Fruit fly (Drosophila melanogaster) whole organism, embryonic: ENCODE data around the gene Idi.
A peak's percentile ranks its signal among the peaks of the same experiment; 100 is the strongest.

Source experiments
- Awh ChIP-seq: fragments of 200-800 bp; sonication (Bioruptor generic); IDR thresholded peaks from 2 replicates; pipeline ENCODE4, ENCODE4 v1.3.6; 2022; ENCODE audit warnings: missing biosample characterization, missing genetic modification characterization
- B-H1 ChIP-seq: fragments of 200-800 bp; sonication (Bioruptor generic); IDR thresholded peaks from 3 replicates; pipeline ENCODE4 v1.3.6; 2022; ENCODE audit warnings: missing biosample characterization, missing genetic modification characterization
- Bdp1 ChIP-seq: fragments of 200-800 bp; sonication (Bioruptor generic); optimal IDR thresholded peaks from 3 replicates; lab custom pipeline; 2016; ENCODE audit warnings: missing biosample characterization, missing genetic modification characterization
- CG10321 ChIP-seq: fragments of 200-800 bp; sonication (Bioruptor generic); IDR thresholded peaks from 2 replicates; pipeline ENCODE4 v1.3.6; 2022; ENCODE audit warnings: missing biosample characterization, missing genetic modification characterization
- CG10543 ChIP-seq: fragments of 200-800 bp; sonication (Bioruptor generic); optimal IDR thresholded peaks from 3 replicates; lab custom pipeline; 2017; ENCODE audit warnings: missing biosample characterization, mild to moderate bottlenecking, missing genetic modification characterization, moderate library complexity
- CG10654 ChIP-seq: fragments of 200-800 bp; sonication (Bioruptor generic); optimal IDR thresholded peaks from 2 replicates; lab custom pipeline; 2016; ENCODE audit warnings: missing biosample characterization, missing genetic modification characterization
- CG11093 ChIP-seq: fragments of 200-800 bp; sonication (Bioruptor generic); IDR thresholded peaks from 3 replicates; pipeline ENCODE4 v1.3.6; 2022; ENCODE audit warnings: missing biosample characterization, missing genetic modification characterization
- CG13287 ChIP-seq: fragments of 200-800 bp; sonication (Bioruptor generic); IDR thresholded peaks from 2 replicates; pipeline ENCODE4 v1.3.6; 2022; ENCODE audit warnings: missing biosample characterization, missing genetic modification characterization; ENCODE audit not compliant: partially characterized antibody
- CG14441 ChIP-seq: fragments of 200-800 bp; sonication (Bioruptor generic); IDR thresholded peaks from 2 replicates; pipeline ENCODE4 v1.3.6; 2022; ENCODE audit warnings: missing biosample characterization, missing genetic modification characterization
- CG16779 ChIP-seq: fragments of 200-800 bp; sonication (Bioruptor generic); IDR thresholded peaks from 2 replicates; pipeline ENCODE4 v1.3.6; 2022; ENCODE audit warnings: missing biosample characterization, missing genetic modification characterization
- CG18476 ChIP-seq: fragments of 200-800 bp; sonication (Bioruptor generic); optimal IDR thresholded peaks from 2 replicates; lab custom pipeline; 2016; ENCODE audit warnings: missing biosample characterization, mild to moderate bottlenecking, missing genetic modification characterization
- CG18619 ChIP-seq: fragments of 200-800 bp; sonication (Bioruptor generic); optimal IDR thresholded peaks from 3 replicates; lab custom pipeline; 2017; ENCODE audit warnings: missing biosample characterization, mild to moderate bottlenecking, missing genetic modification characterization
- CG2129 ChIP-seq: fragments of 200-800 bp; sonication (Bioruptor generic); IDR thresholded peaks from 2 replicates; pipeline ENCODE4 v1.3.6; 2022; ENCODE audit warnings: missing biosample characterization, missing genetic modification characterization; ENCODE audit not compliant: partially characterized antibody
- CG2202 ChIP-seq: fragments of 200-800 bp; sonication (Bioruptor generic); optimal IDR thresholded peaks from 2 replicates; lab custom pipeline; 2018; ENCODE audit warnings: missing biosample characterization, mild to moderate bottlenecking, missing genetic modification characterization
- CG2712 ChIP-seq: fragments of 200-800 bp; optimal IDR thresholded peaks from 3 replicates; lab custom pipeline; 2019; ENCODE audit warnings: missing biosample characterization, mild to moderate bottlenecking, missing genetic modification characterization, moderate library complexity
- CG30403 ChIP-seq: fragments of 200-800 bp; sonication (Bioruptor generic); optimal IDR thresholded peaks from 3 replicates; lab custom pipeline; 2016; ENCODE audit warnings: missing biosample characterization, missing genetic modification characterization
- CG3838 ChIP-seq: fragments of 200-800 bp; sonication (Bioruptor generic); optimal IDR thresholded peaks from 3 replicates; lab custom pipeline; 2016; ENCODE audit warnings: missing biosample characterization, missing genetic modification characterization
- CG5180 ChIP-seq: fragments of 200-800 bp; sonication (Bioruptor generic); optimal IDR thresholded peaks from 3 replicates; lab custom pipeline; 2017; ENCODE audit warnings: missing biosample characterization, missing genetic modification characterization, mild to moderate bottlenecking, moderate library complexity, missing genetic modification reagents
- CG9215 ChIP-seq: fragments of 200-800 bp; sonication (Bioruptor generic); IDR thresholded peaks from 2 replicates; pipeline ENCODE4 v1.3.6; 2022; ENCODE audit warnings: missing biosample characterization, missing genetic modification characterization
- CG9876 ChIP-seq: fragments of 200-800 bp; sonication (Bioruptor generic); optimal IDR thresholded peaks from 2 replicates; lab custom pipeline; 2016; ENCODE audit warnings: missing biosample characterization, missing genetic modification characterization
- Chrac-16 ChIP-seq: fragments of 200-800 bp; sonication (Bioruptor generic); optimal IDR thresholded peaks from 3 replicates; lab custom pipeline; 2016; ENCODE audit warnings: missing biosample characterization, missing genetic modification characterization
- Dip2 ChIP-seq: fragments of 200-800 bp; sonication (Bioruptor generic); IDR thresholded peaks from 2 replicates; pipeline ENCODE4 v1.3.6; 2022; ENCODE audit warnings: missing biosample characterization, missing genetic modification characterization
- HmgZ ChIP-seq: fragments of 200-800 bp; sonication (Bioruptor generic); optimal IDR thresholded peaks from 2 replicates; lab custom pipeline; 2018; ENCODE audit warnings: missing biosample characterization, mild to moderate bottlenecking, missing genetic modification characterization
- Hmx ChIP-seq: fragments of 200-800 bp; sonication (Bioruptor generic); optimal IDR thresholded peaks from 2 replicates; lab custom pipeline; 2016; ENCODE audit warnings: missing biosample characterization, missing genetic modification characterization
- Kr ChIP-seq: fragments of 200-800 bp; sonication (Bioruptor generic); optimal IDR thresholded peaks from 2 replicates; lab custom pipeline; 2017; ENCODE audit warnings: missing biosample characterization, mild to moderate bottlenecking, missing genetic modification characterization
- MTF-1 ChIP-seq: fragments of 200-800 bp; sonication (Bioruptor generic); optimal IDR thresholded peaks from 2 replicates; lab custom pipeline; 2018; ENCODE audit warnings: missing biosample characterization, mild to moderate bottlenecking, missing genetic modification characterization, borderline replicate concordance
- Meics ChIP-seq: fragments of 200-800 bp; sonication (Bioruptor generic); optimal IDR thresholded peaks from 2 replicates; lab custom pipeline; 2017; ENCODE audit warnings: missing biosample characterization, mild to moderate bottlenecking, missing genetic modification characterization
- Mes4 ChIP-seq: fragments of 200-800 bp; sonication (Bioruptor generic); optimal IDR thresholded peaks from 2 replicates; lab custom pipeline; 2016; ENCODE audit warnings: missing biosample characterization, missing genetic modification characterization
- Optix ChIP-seq: fragments of 200-800 bp; sonication (Bioruptor generic); IDR thresholded peaks from 3 replicates; pipeline ENCODE4 v1.3.6; 2022; ENCODE audit warnings: missing biosample characterization, missing genetic modification characterization
- PHDP ChIP-seq: fragments of 200-800 bp; sonication (Bioruptor generic); optimal IDR thresholded peaks from 3 replicates; lab custom pipeline; 2018; ENCODE audit warnings: missing biosample characterization, mild to moderate bottlenecking, missing genetic modification characterization, moderate library complexity
- Six4 ChIP-seq: fragments of 200-800 bp; sonication (Bioruptor generic); optimal IDR thresholded peaks from 2 replicates; lab custom pipeline; 2016; ENCODE audit warnings: missing biosample characterization, missing genetic modification characterization
- Spps ChIP-seq: fragments of 200-800 bp; sonication (Bioruptor generic); optimal IDR thresholded peaks from 2 replicates; lab custom pipeline; 2018; ENCODE audit warnings: missing biosample characterization, mild to moderate bottlenecking, missing genetic modification characterization
- Ssrp ChIP-seq: fragments of 200-800 bp; sonication (Bioruptor generic); optimal IDR thresholded peaks from 2 replicates; lab custom pipeline; 2018; ENCODE audit warnings: missing biosample characterization, mild to moderate bottlenecking, missing genetic modification characterization, moderate library complexity
- Xbp1 ChIP-seq: fragments of 200-800 bp; sonication (Bioruptor generic); optimal IDR thresholded peaks from 3 replicates; lab custom pipeline; 2016; ENCODE audit warnings: missing biosample characterization, mild to moderate bottlenecking, missing genetic modification characterization
- al ChIP-seq: fragments of 200-800 bp; sonication (Bioruptor generic); IDR thresholded peaks from 2 replicates; pipeline ENCODE4 v1.3.6; 2022; ENCODE audit warnings: missing biosample characterization, missing genetic modification characterization
- esg ChIP-seq: fragments of 200-800 bp; sonication (Bioruptor generic); conservative IDR thresholded peaks from 2 replicates; pipeline ENCODE4 v1.3.6; 2022; ENCODE audit warnings: missing biosample characterization, missing genetic modification characterization
- grau ChIP-seq: fragments of 200-800 bp; optimal IDR thresholded peaks from 3 replicates; lab custom pipeline; 2019; ENCODE audit warnings: missing biosample characterization, mild to moderate bottlenecking, missing genetic modification characterization, moderate library complexity
- hkb ChIP-seq, 2 experiments: fragments of 200-800 bp in 1 of 2; fragments of >200 bp in 1 of 2; sonication (Bioruptor generic) in 1 of 2; IDR thresholded peaks in 1 of 2; optimal IDR thresholded peaks in 1 of 2; 2 replicates each; pipeline versions ENCODE4 v1.3.6 to Lab custom; 2017 to 2022; ENCODE audit warnings: missing biosample characterization in 1 of 2, missing genetic modification characterization in 1 of 2
- jumu ChIP-seq: fragments of 200-800 bp; sonication (Bioruptor generic); optimal IDR thresholded peaks from 3 replicates; lab custom pipeline; 2016; ENCODE audit warnings: missing biosample characterization, missing genetic modification characterization
- luna ChIP-seq: fragments of 200-800 bp; sonication (Bioruptor generic); optimal IDR thresholded peaks from 2 replicates; lab custom pipeline; 2016; ENCODE audit warnings: missing biosample characterization, missing genetic modification characterization
- nerfin-2 ChIP-seq: fragments of 200-800 bp; sonication (Bioruptor generic); IDR thresholded peaks from 2 replicates; pipeline ENCODE4 v1.3.6; 2022; ENCODE audit warnings: missing biosample characterization, missing genetic modification characterization; ENCODE audit not compliant: partially characterized antibody
- nom ChIP-seq: fragments of 200-800 bp; sonication (Bioruptor generic); optimal IDR thresholded peaks from 2 replicates; lab custom pipeline; 2017; ENCODE audit warnings: missing biosample characterization, missing genetic modification characterization, mild to moderate bottlenecking, moderate library complexity, missing genetic modification reagents
- odd ChIP-seq: fragments of 200-800 bp; sonication (Bioruptor generic); optimal IDR thresholded peaks from 2 replicates; lab custom pipeline; 2017; ENCODE audit warnings: missing biosample characterization, mild to moderate bottlenecking, missing genetic modification characterization
- pho ChIP-seq: fragments of 200-800 bp; sonication (Bioruptor generic); optimal IDR thresholded peaks from 2 replicates; lab custom pipeline; 2016; ENCODE audit warnings: missing biosample characterization, missing genetic modification characterization
- pita ChIP-seq: fragments of 200-800 bp; sonication (Bioruptor generic); optimal IDR thresholded peaks from 2 replicates; lab custom pipeline; 2017; ENCODE audit warnings: missing biosample characterization, mild to moderate bottlenecking, missing genetic modification characterization
- run ChIP-seq: fragments of 200-800 bp; sonication (Bioruptor generic); optimal IDR thresholded peaks from 3 replicates; lab custom pipeline; 2018; ENCODE audit warnings: missing biosample characterization, mild to moderate bottlenecking, missing genetic modification characterization
- scrt ChIP-seq: fragments of 200-800 bp; sonication (Bioruptor generic); optimal IDR thresholded peaks from 2 replicates; lab custom pipeline; 2018; ENCODE audit warnings: missing biosample characterization, mild to moderate bottlenecking, missing genetic modification characterization, moderate library complexity
- shn ChIP-seq: fragments of 200-800 bp; sonication (Bioruptor generic); optimal IDR thresholded peaks from 3 replicates; lab custom pipeline; 2016; ENCODE audit warnings: missing biosample characterization, missing genetic modification characterization
- slou ChIP-seq: fragments of 200-800 bp; sonication (Bioruptor generic); optimal IDR thresholded peaks from 3 replicates; lab custom pipeline; 2016; ENCODE audit warnings: missing biosample characterization, missing genetic modification characterization
- twi ChIP-seq: fragments of 200-800 bp; optimal IDR thresholded peaks from 2 replicates; lab custom pipeline; 2019; ENCODE audit warnings: missing biosample characterization, mild to moderate bottlenecking, missing genetic modification characterization, moderate library complexity

The Idi gene

DNA sequence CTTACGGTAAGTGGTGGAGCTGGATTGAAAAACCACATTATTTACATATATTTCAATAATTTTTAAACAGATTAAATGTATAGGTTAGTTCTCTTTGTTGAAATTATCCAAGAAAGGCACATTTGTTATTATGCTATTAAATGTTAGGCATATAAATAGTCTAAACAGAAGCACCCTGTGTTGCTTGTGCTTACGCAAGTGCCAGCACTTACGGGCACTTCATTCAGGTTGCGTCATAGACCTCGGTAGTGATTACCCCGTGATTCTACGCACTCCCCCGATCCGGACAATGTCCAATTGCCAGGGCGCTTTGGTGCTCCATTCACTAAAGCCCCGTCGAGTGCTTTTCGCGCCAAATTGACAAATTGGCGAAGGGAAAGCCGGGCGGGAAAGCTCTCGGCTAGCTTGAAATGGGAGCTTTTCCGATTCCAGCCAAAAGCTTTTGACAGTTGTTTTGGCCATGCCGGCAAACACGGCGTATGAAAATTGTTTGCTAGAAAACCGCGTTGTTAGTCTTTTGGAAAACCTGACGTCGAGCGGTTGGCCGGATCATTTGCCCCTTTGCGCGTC, 23.3 kb upstream of the Idi start, which contains the start of gene ETHR (continued):
- TF ChIP-seq CG2129 (GFP tag; lab: Robert Waterston, UW): no peak
- TF ChIP-seq pita (GFP tag; lab: Kevin White, UChicago): no peak
- TF ChIP-seq esg: no peak
- no peak for TF ChIP-seq Six4 (GFP tag; lab: Kevin White, UChicago)
- TF ChIP-seq Mes4 (GFP tag; lab: Kevin White, UChicago): no peak
- TF ChIP-seq nerfin-2 (GFP tag; lab: Robert Waterston, UW): no peak
- TF ChIP-seq CG9215 (GFP tag; lab: Robert Waterston, UW): no peak
- TF ChIP-seq scrt (GFP tag; lab: Kevin White, UChicago): no peak
- no peak; the same call in 1 of the 2 replicates for TF ChIP-seq Awh (GFP tag; lab: Robert Waterston, UW)
- TF ChIP-seq CG18619 (GFP tag; lab: Kevin White, UChicago): peak; percentile 39
- TF ChIP-seq B-H1 (GFP tag; lab: Robert Waterston, UW): peak; percentile 43; the same call in 2 of the 3 replicates
- no peak for TF ChIP-seq CG2202
- peak; percentile 61 for TF ChIP-seq CG10543 (GFP tag; lab: Kevin White, UChicago)
- 0 out of 2 replicates have a peak, but pooled peaks have one; percentile 19 for TF ChIP-seq CG10321 (GFP tag; lab: Robert Waterston, UW)
- TF ChIP-seq MTF-1 (GFP tag; lab: Kevin White, UChicago): no peak
- peak; percentile 1 for TF ChIP-seq pho
- TF ChIP-seq CG9876 (GFP tag; lab: Kevin White, UChicago): no peak
- TF ChIP-seq twi: no peak
- no peak for TF ChIP-seq run (tag; lab: Kevin White, UChicago)
- peak; percentile 47; the same call in 1 of the 2 replicates for TF ChIP-seq CG14441 (GFP tag; lab: Robert Waterston, UW)
- TF ChIP-seq CG10654 (GFP tag; lab: Kevin White, UChicago): no peak
- TF ChIP-seq shn (GFP tag; lab: Kevin White, UChicago): no peak
- TF ChIP-seq CG5180: no peak
- TF ChIP-seq PHDP (tag; lab: Kevin White, UChicago): peak; percentile 72
- no peak for TF ChIP-seq nom (GFP tag; lab: Kevin White, UChicago)
- TF ChIP-seq slou (GFP tag; lab: Kevin White, UChicago): no peak
- TF ChIP-seq CG18476 (GFP tag; lab: Kevin White, UChicago): no peak
- no peak for TF ChIP-seq Kr (GFP tag; lab: Kevin White, UChicago)
- TF ChIP-seq CG2712 (tag; lab: Kevin White, UChicago): no peak
- no peak for TF ChIP-seq Dip2
- TF ChIP-seq hkb (optimal IDR thresholded peaks at IDR 0.05; lab: Kevin White, UChicago): no peak
- TF ChIP-seq hkb (GFP tag; IDR thresholded peaks at IDR 0.05; lab: Robert Waterston, UW): peak; percentile 64
- no peak for TF ChIP-seq CG16779 (GFP tag; lab: Robert Waterston, UW)
- peak; percentile 65 for TF ChIP-seq HmgZ (tag; lab: Kevin White, UChicago)
- no peak for TF ChIP-seq jumu (GFP tag; lab: Kevin White, UChicago)
- TF ChIP-seq Chrac-16 (GFP tag; lab: Kevin White, UChicago): no peak
- peak; percentile 26 for TF ChIP-seq CG30403
- TF ChIP-seq CG11093 (GFP tag; lab: Robert Waterston, UW): no peak
- 0 out of 2 replicates have a peak, but pooled peaks have one; percentile 30 for TF ChIP-seq al
- TF ChIP-seq Bdp1 (GFP tag; lab: Kevin White, UChicago): no peak
- TF ChIP-seq odd: peak; percentile 4
- TF ChIP-seq grau (tag; lab: Kevin White, UChicago): peak; percentile 56
- peak; percentile 41 for TF ChIP-seq Xbp1 (GFP tag; lab: Kevin White, UChicago)
- no peak for TF ChIP-seq CG3838 (GFP tag; lab: Kevin White, UChicago)
- no peak for TF ChIP-seq luna (GFP tag; lab: Kevin White, UChicago)
- no peak for TF ChIP-seq Ssrp
- peak; percentile 68 for TF ChIP-seq Meics
- TF ChIP-seq Spps (tag; lab: Kevin White, UChicago): no peak
- TF ChIP-seq Optix (GFP tag; lab: Robert Waterston, UW): no peak
- TF ChIP-seq Hmx (GFP tag; lab: Kevin White, UChicago): no peak
- TF ChIP-seq CG13287 (GFP tag; lab: Robert Waterston, UW): peak; percentile 45; the same call in 1 of the 2 replicates
